Fruit fly (Drosophila melanogaster) whole organism, pupa: ENCODE results near the gene CG16820.

Source experiments
- CG10348 ChIP-seq: fragments of 200-800 bp; sonication (Bioruptor generic); IDR thresholded peaks from 2 replicates; pipeline ENCODE4 v1.3.6; 2022; ENCODE audit warnings: missing biosample characterization, missing genetic modification characterization
- CG12605 ChIP-seq: fragments of 200-800 bp; sonication (Bioruptor generic); IDR thresholded peaks from 2 replicates; pipeline ENCODE4 v1.3.6; 2022; ENCODE audit warnings: missing biosample characterization, missing genetic modification characterization
- CG13204 ChIP-seq: fragments of 200-800 bp; sonication (Bioruptor generic); optimal IDR thresholded peaks from 2 replicates; lab custom pipeline; 2018; ENCODE audit warnings: missing biosample characterization, mild to moderate bottlenecking, missing genetic modification characterization, moderate library complexity
- CG14655 ChIP-seq: fragments of 200-800 bp; sonication (Bioruptor generic); optimal IDR thresholded peaks from 3 replicates; lab custom pipeline; 2017; ENCODE audit warnings: mild to moderate bottlenecking, missing biosample characterization, missing genetic modification reagents, missing genetic modification characterization
- CG15710 ChIP-seq: fragments of 200-800 bp; sonication (Bioruptor generic); optimal IDR thresholded peaks from 2 replicates; lab custom pipeline; 2018; ENCODE audit warnings: missing biosample characterization, mild to moderate bottlenecking, missing genetic modification characterization, moderate library complexity
- CG17806 ChIP-seq: fragments of 200-800 bp; sonication (Bioruptor generic); optimal IDR thresholded peaks from 2 replicates; lab custom pipeline; 2018; ENCODE audit warnings: missing biosample characterization, mild to moderate bottlenecking, missing genetic modification characterization, moderate library complexity
- CG32121 ChIP-seq: fragments of 200-800 bp; sonication (Bioruptor generic); IDR thresholded peaks from 2 replicates; pipeline ENCODE4 v1.3.6; 2022; ENCODE audit warnings: missing biosample characterization, missing genetic modification characterization
- CG34367 ChIP-seq: fragments of 200-800 bp; sonication (Bioruptor generic); optimal IDR thresholded peaks from 2 replicates; lab custom pipeline; 2018; ENCODE audit warnings: missing biosample characterization, mild to moderate bottlenecking, missing genetic modification characterization
- CG4496 ChIP-seq: fragments of 200-800 bp; sonication (Bioruptor generic); IDR thresholded peaks from 3 replicates; pipeline ENCODE4 v1.3.6; 2022; ENCODE audit warnings: missing biosample characterization, missing genetic modification characterization
- CG8159 ChIP-seq: fragments of 200-800 bp; sonication (Bioruptor generic); optimal IDR thresholded peaks from 3 replicates; lab custom pipeline; 2018; ENCODE audit warnings: missing biosample characterization, mild to moderate bottlenecking, missing genetic modification characterization, moderate library complexity
- CG8301 ChIP-seq: fragments of 200-800 bp; sonication (Bioruptor generic); optimal IDR thresholded peaks from 2 replicates; lab custom pipeline; 2018; ENCODE audit warnings: missing biosample characterization, mild to moderate bottlenecking, missing genetic modification characterization
- CG9948 ChIP-seq: fragments of 200-800 bp; sonication (Bioruptor generic); optimal IDR thresholded peaks from 2 replicates; lab custom pipeline; 2018; ENCODE audit warnings: missing biosample characterization, mild to moderate bottlenecking, missing genetic modification characterization, moderate library complexity
- D1 ChIP-seq: fragments of 200-800 bp; sonication (Bioruptor generic); optimal IDR thresholded peaks from 2 replicates; lab custom pipeline; 2018; ENCODE audit warnings: missing biosample characterization, mild to moderate bottlenecking, missing genetic modification characterization, moderate library complexity
- EcR ChIP-seq: fragments of 200-800 bp; sonication (Bioruptor generic); optimal IDR thresholded peaks from 3 replicates; lab custom pipeline; 2019; ENCODE audit warnings: missing biosample characterization, missing genetic modification characterization, mild to moderate bottlenecking, moderate library complexity, missing genetic modification reagents
- Ets98B ChIP-seq: fragments of 200-800 bp; sonication (Bioruptor generic); IDR thresholded peaks from 2 replicates; pipeline ENCODE4 v1.3.6; 2022; ENCODE audit warnings: missing biosample characterization, missing genetic modification characterization
- Pif1A ChIP-seq: fragments of 200-800 bp; sonication (Bioruptor generic); optimal IDR thresholded peaks from 3 replicates; lab custom pipeline; 2016; ENCODE audit warnings: missing biosample characterization, missing genetic modification characterization
- Pif1B ChIP-seq: fragments of 200-800 bp; sonication (Bioruptor generic); optimal IDR thresholded peaks from 3 replicates; lab custom pipeline; 2016; ENCODE audit warnings: missing biosample characterization, missing genetic modification characterization
- Snoo ChIP-seq: fragments of 200-800 bp; sonication (Bioruptor generic); optimal IDR thresholded peaks from 3 replicates; lab custom pipeline; 2017; ENCODE audit warnings: missing biosample characterization, mild to moderate bottlenecking, missing genetic modification characterization, inconsistent platforms
- fd96Ca ChIP-seq: fragments of 200-800 bp; sonication (Bioruptor generic); IDR thresholded peaks from 3 replicates; pipeline ENCODE4 v1.3.6; 2022; ENCODE audit warnings: missing biosample characterization, missing genetic modification characterization
- gl ChIP-seq: fragments of 200-800 bp; sonication (Bioruptor generic); optimal IDR thresholded peaks from 2 replicates; lab custom pipeline; 2018; ENCODE audit warnings: missing biosample characterization, mild to moderate bottlenecking, missing genetic modification characterization
- rn ChIP-seq: fragments of 200-800 bp; sonication (Bioruptor generic); IDR thresholded peaks from 2 replicates; pipeline ENCODE4 v1.3.6; 2022; ENCODE audit warnings: missing biosample characterization, missing genetic modification characterization

Gene CG16820

dm6 chr2L:13245855-13246645 is at the start of gene CG16820:
Gene CG16820 (plus strand): TSS chr2L:13246232.
- TF ChIP-seq CG9948 (tag; lab: Kevin White, UChicago), result no peak
- TF ChIP-seq CG12605 (GFP tag; lab: Robert Waterston, UW), result peak; percentile 71
- TF ChIP-seq CG32121, result no peak; the same call in 1 of the 2 replicates
- no peak for TF ChIP-seq Pif1B
- no peak for TF ChIP-seq Snoo (tag; lab: Kevin White, UChicago)
- no peak for TF ChIP-seq rn
- no peak for TF ChIP-seq D1 (tag; lab: Kevin White, UChicago)
- TF ChIP-seq Ets98B (GFP tag; lab: Robert Waterston, UW), result peak; percentile 53; the same call in 1 of the 2 replicates
- TF ChIP-seq fd96Ca (GFP tag; lab: Robert Waterston, UW), result no peak
- no peak for TF ChIP-seq CG14655
- TF ChIP-seq CG8301, result no peak

- TF ChIP-seq CG12605 (GFP tag; lab: Robert Waterston, UW), result peak; percentile 7; the same call in 1 of the 2 replicates
- TF ChIP-seq rn, result no peak
- TF ChIP-seq, all 21 proteins: peak for 1
Observed at dm6 chr2L:13202960-13203436, 43.0 kb upstream of the CG16820 start, which contains the start of gene CG16972. Gene CG16972 (minus strand): TSS chr2L:13203295.

dm6 chr2L:13203437-13204137 is 42.4 kb upstream of the CG16820 start, which contains the start of gene Pect:
Gene Pect (plus strand): TSS chr2L:13203762.
- TF ChIP-seq gl (tag; lab: Kevin White, UChicago) (peak; percentile 7), fd96Ca (GFP tag; lab: Robert Waterston, UW) (peak; percentile 38; the same call in 1 of the 3 replicates), Pif1B (no peak), CG12605 (GFP tag; lab: Robert Waterston, UW) (peak; percentile 62), Ets98B (GFP tag; lab: Robert Waterston, UW) (peak; percentile 54; the same call in 1 of the 2 replicates), CG15710 (tag; lab: Kevin White, UChicago) (peak; percentile 28), CG13204 (GFP tag; lab: Kevin White, UChicago) (no peak), CG14655 (no peak), CG17806 (tag; lab: Kevin White, UChicago) (no peak), rn (no peak), CG32121 (no peak), EcR (GFP tag; lab: Kevin White, UChicago) (peak; percentile 52)
- TF ChIP-seq, all 21 proteins: peak for 6

dm6 chr2L:13204151-13204550 is 41.9 kb upstream of the CG16820 start:
- TF ChIP-seq Pif1A (no peak), CG14655 (no peak), EcR (GFP tag; lab: Kevin White, UChicago) (no peak), CG4496 (GFP tag; lab: Robert Waterston, UW) (no peak), CG10348 (GFP tag; lab: Robert Waterston, UW) (no peak), CG8159 (no peak), gl (tag; lab: Kevin White, UChicago) (no peak), CG34367 (tag; lab: Kevin White, UChicago) (no peak), D1 (tag; lab: Kevin White, UChicago) (no peak)
- TF ChIP-seq, all 21 proteins: peak for 0

dm6 chr2L:13205256-13205655 is 40.8 kb upstream of the CG16820 start:
- TF ChIP-seq Pif1B (no peak), rn (no peak), CG13204 (GFP tag; lab: Kevin White, UChicago) (peak; percentile 54), CG12605 (GFP tag; lab: Robert Waterston, UW) (0 out of 2 replicates have a peak, but pooled peaks have one; percentile 10), CG15710 (tag; lab: Kevin White, UChicago) (no peak), D1 (tag; lab: Kevin White, UChicago) (no peak), CG9948 (tag; lab: Kevin White, UChicago) (no peak), gl (tag; lab: Kevin White, UChicago) (peak; percentile 3), Pif1A (no peak), CG4496 (GFP tag; lab: Robert Waterston, UW) (no peak), EcR (GFP tag; lab: Kevin White, UChicago) (peak; percentile 49), CG34367 (tag; lab: Kevin White, UChicago) (no peak), CG17806 (tag; lab: Kevin White, UChicago) (no peak), Ets98B (GFP tag; lab: Robert Waterston, UW) (peak; percentile 9; the same call in 1 of the 2 replicates), CG8159 (no peak), CG14655 (no peak), CG32121 (peak; percentile 45; the same call in 1 of the 2 replicates), CG10348 (GFP tag; lab: Robert Waterston, UW) (no peak), CG8301 (no peak), fd96Ca (GFP tag; lab: Robert Waterston, UW) (peak; percentile 44; the same call in 1 of the 3 replicates), Snoo (tag; lab: Kevin White, UChicago) (peak; percentile 48)
